Fruit fly (Drosophila melanogaster) Kc167 (cell line): ENCODE results near the gene Tap42.

Experiments
- h ChIP-seq: fragments of >200 bp; optimal IDR thresholded peaks from 3 replicates; lab custom pipeline; 2018; ENCODE audit warnings: missing external identifiers
- psq ChIP-seq: fragments of >200 bp; optimal IDR thresholded peaks from 2 replicates; lab custom pipeline; 2017; ENCODE audit warnings: missing external identifiers

DNA sequence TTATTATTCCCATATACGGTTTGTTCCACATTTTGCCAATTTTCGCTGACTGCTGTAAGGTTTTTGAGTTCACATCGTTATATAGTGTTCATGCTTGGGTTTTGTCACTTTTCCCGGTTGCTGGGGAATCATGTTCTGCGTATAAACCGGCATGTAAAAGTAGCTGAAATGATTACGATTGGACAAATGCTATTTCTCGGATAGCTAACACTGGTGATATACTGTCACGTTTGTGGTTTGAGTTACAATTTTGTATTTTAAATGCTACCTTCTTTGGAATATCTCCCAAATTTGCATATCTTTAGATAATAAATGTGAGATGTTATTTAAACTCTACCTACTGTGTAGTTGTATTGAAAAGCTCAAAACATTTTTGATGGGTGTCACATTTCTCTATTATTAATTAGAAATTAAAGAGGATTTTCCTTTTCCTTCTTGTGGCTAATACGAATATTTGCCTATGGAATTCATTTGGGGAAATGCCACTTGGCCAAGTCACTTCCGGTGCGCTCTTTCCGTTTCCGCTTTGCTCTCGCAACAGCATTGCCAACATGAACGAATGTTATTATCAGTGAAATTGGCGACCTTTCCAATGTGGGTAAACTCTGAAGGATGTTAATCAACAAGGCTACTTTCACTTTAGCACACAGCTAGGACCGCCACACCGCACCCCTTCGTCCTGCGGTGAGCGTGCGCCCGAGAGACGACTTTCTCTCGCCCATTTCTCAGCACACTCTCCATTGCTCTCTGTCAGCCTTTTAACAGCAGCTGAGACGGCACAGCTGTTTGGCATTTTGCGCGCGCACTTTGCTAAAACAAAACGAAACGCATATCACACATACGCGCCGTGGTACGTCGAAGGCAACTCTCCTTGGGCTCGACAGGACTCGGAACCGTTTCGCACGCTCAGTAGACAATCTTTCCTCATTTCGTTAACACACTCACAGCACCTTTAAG, 47.4 kb downstream of the Tap42 start, which contains the start of the genes CG16956, CG42784 and CG43850:
- no peak for TF ChIP-seq h
- TF ChIP-seq psq (lab: Kevin White, UChicago) = no peak
